Worm (Caenorhabditis elegans) whole organism, mixed stage, embryonic: ENCODE data around the gene K05G3.1.

Experiments used
- blmp-1 ChIP-seq: fragments of 150-350 bp; optimal IDR thresholded peaks from 2 replicates; lab custom pipeline; 2014; ENCODE audit warnings: missing biosample characterization, missing genetic modification characterization
- elt-1 ChIP-seq: sonication (generic microtip); optimal IDR thresholded peaks from 2 replicates; lab custom pipeline; 2017; ENCODE audit warnings: missing genetic modification characterization, mild to moderate bottlenecking, missing compliant biosample characterization, antibody characterized with exemption, moderate library complexity, borderline replicate concordance; ENCODE audit not compliant: insufficient read depth
- elt-3 ChIP-seq: fragments of 150-350 bp; optimal IDR thresholded peaks from 2 replicates; lab custom pipeline; 2014; ENCODE audit warnings: missing biosample characterization, missing genetic modification characterization
- lin-13 ChIP-seq: fragments of 150-350 bp; optimal IDR thresholded peaks from 2 replicates; lab custom pipeline; 2014; ENCODE audit warnings: missing biosample characterization, missing genetic modification characterization
- snpc-4 ChIP-seq: fragments of 150-350 bp; optimal IDR thresholded peaks from 2 replicates; lab custom pipeline; 2014; ENCODE audit warnings: missing biosample characterization, missing genetic modification characterization
- unc-39 ChIP-seq: fragments of 150-350 bp; optimal IDR thresholded peaks from 2 replicates; lab custom pipeline; 2014; ENCODE audit warnings: missing biosample characterization, missing genetic modification characterization
- unc-62 ChIP-seq: fragments of 150-350 bp; optimal IDR thresholded peaks from 2 replicates; lab custom pipeline; 2014; ENCODE audit warnings: missing biosample characterization, missing genetic modification reagents, missing genetic modification characterization
- ztf-11 ChIP-seq: fragments of 150-350 bp; optimal IDR thresholded peaks from 2 replicates; lab custom pipeline; 2014; ENCODE audit warnings: missing biosample characterization, missing genetic modification characterization

- TF ChIP-seq ztf-11 (tag; lab: Kevin White, UChicago) = no peak
- no peak for TF ChIP-seq snpc-4
- no peak for TF ChIP-seq elt-1
- no peak for TF ChIP-seq unc-39 (tag; lab: Kevin White, UChicago)
- no peak for TF ChIP-seq blmp-1 (tag; lab: Kevin White, UChicago)
- no peak for TF ChIP-seq lin-13 (tag; lab: Kevin White, UChicago)
- TF ChIP-seq elt-3 (tag; lab: Kevin White, UChicago) = no peak
- TF ChIP-seq unc-62 (GFP tag; lab: Kevin White, UChicago) = no peak
Measured at ce11 chrX:16550551-16550950, 49.4 kb downstream of the K05G3.1 start.
